Fruit fly (Drosophila melanogaster): Measurements from ENCODE around the gene CG11164.

CG11164 gene

dm6 chrX:13667656-13668055 lies at the start of gene CG11164, which contains the start of gene DNAlig4:
TSS of gene CG11164 (plus strand) at chrX:13668014.
TSS of gene DNAlig4 (minus strand) at chrX:13667811.
- no peak for TF ChIP-seq woc (GFP tag; optimal IDR thresholded peaks at IDR 0.05)
- TF ChIP-seq ey (GFP tag; optimal IDR thresholded peaks at IDR 0.05), result no peak
- TF ChIP-seq Hr78 (GFP tag; optimal IDR thresholded peaks at IDR 0.05), result no peak
- no peak for TF ChIP-seq dsf (GFP tag; optimal IDR thresholded peaks at IDR 0.05; ENCODE audit: borderline replicate concordance)
- no peak for TF ChIP-seq tai (GFP tag; optimal IDR thresholded peaks at IDR 0.05)
- TF ChIP-seq foxo (GFP tag; optimal IDR thresholded peaks at IDR 0.05), result no peak
- TF ChIP-seq Mio (GFP tag; optimal IDR thresholded peaks at IDR 0.05), result no peak
- TF ChIP-seq Abd-B (GFP tag; optimal IDR thresholded peaks at IDR 0.05), result no peak
- TF ChIP-seq rgr (GFP tag; optimal IDR thresholded peaks at IDR 0.05), result no peak
- no peak for TF ChIP-seq Dfd (GFP tag; optimal IDR thresholded peaks at IDR 0.05)
- no peak for TF ChIP-seq usp (GFP tag; optimal IDR thresholded peaks at IDR 0.05)
- no peak for TF ChIP-seq OdsH (GFP tag; optimal IDR thresholded peaks at IDR 0.05)
- TF ChIP-seq fru (GFP tag; optimal IDR thresholded peaks at IDR 0.05), result no peak
- TF ChIP-seq GATAd (GFP tag; optimal IDR thresholded peaks at IDR 0.05), result no peak

- TF ChIP-seq Myc (optimal IDR thresholded peaks at IDR 0.05) (peak; percentile 53), woc (GFP tag; optimal IDR thresholded peaks at IDR 0.05) (no peak), h (GFP tag; optimal IDR thresholded peaks at IDR 0.05) (peak; percentile 8)
These were observed 43.3 kb upstream of the CG11164 start, which contains the start of the genes CG2691 and NFAT for dm6 chrX:13624334-13625079. TSS of gene CG2691 (minus strand) at chrX:13624408. TSS of gene NFAT (plus strand) at chrX:13624745.

dm6 chrX:13625080-13625723 lies 42.6 kb upstream of the CG11164 start:
- TF ChIP-seq dl (GFP tag; optimal IDR thresholded peaks at IDR 0.05; ENCODE audit: insufficient read depth in 1 of 2, partially characterized antibody in 2 of 2) (peak in 1 of 2 experiments; percentile 32), OdsH (GFP tag; optimal IDR thresholded peaks at IDR 0.05) (no peak), Dif (GFP tag; optimal IDR thresholded peaks at IDR 0.05; ENCODE audit: partially characterized antibody) (peak; percentile 43), psq (GFP tag; optimal IDR thresholded peaks at IDR 0.05) (peak; percentile 30), fru (GFP tag; optimal IDR thresholded peaks at IDR 0.05) (no peak)

DNA sequence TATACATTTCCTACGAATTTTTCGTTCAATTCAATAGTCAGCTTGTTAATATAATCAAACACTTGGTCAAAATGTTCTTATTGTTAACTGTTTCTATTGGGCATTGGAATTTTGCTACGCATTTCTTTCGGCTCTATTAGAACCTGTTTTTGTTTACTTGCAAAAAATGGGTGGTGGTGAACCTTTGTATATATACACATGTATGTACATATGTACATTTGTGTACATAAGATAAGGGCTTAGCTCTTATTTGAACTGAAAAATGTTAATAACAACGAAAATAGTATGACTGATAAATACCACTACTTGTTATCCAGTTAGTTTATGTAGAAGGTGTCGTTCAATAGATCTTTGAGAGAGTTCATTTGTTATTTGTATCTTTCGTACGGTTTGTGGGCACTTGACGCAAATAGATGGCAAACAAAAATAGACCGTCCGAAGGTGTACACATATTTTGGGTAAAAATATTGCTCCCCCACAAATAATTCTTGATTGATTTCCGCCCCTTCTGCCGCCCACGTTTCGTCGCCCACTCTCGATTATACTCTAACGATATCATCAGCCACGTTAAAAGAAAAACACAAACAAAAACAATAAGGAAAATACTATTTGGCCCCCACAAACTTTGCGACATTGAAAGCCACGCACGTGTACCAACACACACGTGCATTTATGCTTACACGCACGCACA lies 41.8 kb upstream of the CG11164 start:
- no peak for TF ChIP-seq Dfd (GFP tag; optimal IDR thresholded peaks at IDR 0.05)
- no peak for TF ChIP-seq sv (GFP tag; optimal IDR thresholded peaks at IDR 0.05)
- TF ChIP-seq OdsH (GFP tag; optimal IDR thresholded peaks at IDR 0.05), result no peak
- TF ChIP-seq psq (GFP tag; optimal IDR thresholded peaks at IDR 0.05), result no peak
- no peak for TF ChIP-seq Hnf4 (GFP tag; optimal IDR thresholded peaks at IDR 0.05)
- TF ChIP-seq Abd-B (GFP tag; optimal IDR thresholded peaks at IDR 0.05), result no peak
- no peak for TF ChIP-seq Jra (GFP tag; optimal IDR thresholded peaks at IDR 0.05)
- no peak for TF ChIP-seq Hr83 (GFP tag; optimal IDR thresholded peaks at IDR 0.05; ENCODE audit: poor library complexity, severe bottlenecking)
- TF ChIP-seq HLH106 (tag; optimal IDR thresholded peaks at IDR 0.05), result no peak
- TF ChIP-seq lola (GFP tag; optimal IDR thresholded peaks at IDR 0.05), result no peak
- no peak for TF ChIP-seq N (GFP tag; optimal IDR thresholded peaks at IDR 0.05)
- no peak for TF ChIP-seq dsf (GFP tag; optimal IDR thresholded peaks at IDR 0.05; ENCODE audit: borderline replicate concordance)

dm6 chrX:13626579-13626894 lies 41.3 kb upstream of the CG11164 start:
- TF ChIP-seq Vsx2 (GFP tag; optimal IDR thresholded peaks at IDR 0.05; ENCODE audit: partially characterized antibody) (no peak), h (GFP tag; optimal IDR thresholded peaks at IDR 0.05) (peak; percentile 20), OdsH (GFP tag; optimal IDR thresholded peaks at IDR 0.05) (no peak), foxo (GFP tag; optimal IDR thresholded peaks at IDR 0.05) (peak in 1 of 2 experiments; percentile 38), jim (GFP tag; optimal IDR thresholded peaks at IDR 0.05) (no peak), Myc (optimal IDR thresholded peaks at IDR 0.05) (no peak), Dif (GFP tag; optimal IDR thresholded peaks at IDR 0.05; ENCODE audit: partially characterized antibody) (no peak), Hnf4 (GFP tag; optimal IDR thresholded peaks at IDR 0.05) (peak; percentile 21), fru (GFP tag; optimal IDR thresholded peaks at IDR 0.05) (peak; percentile 11), HLH106 (tag; optimal IDR thresholded peaks at IDR 0.05) (peak; percentile 37), Abd-B (GFP tag; optimal IDR thresholded peaks at IDR 0.05) (no peak), dsf (GFP tag; optimal IDR thresholded peaks at IDR 0.05; ENCODE audit: borderline replicate concordance) (no peak), rgr (GFP tag; optimal IDR thresholded peaks at IDR 0.05) (no peak), lola (GFP tag; optimal IDR thresholded peaks at IDR 0.05) (no peak), dmrt93B (GFP tag; optimal IDR thresholded peaks at IDR 0.05) (no peak), dl (GFP tag; optimal IDR thresholded peaks at IDR 0.05; ENCODE audit: insufficient read depth in 1 of 2, partially characterized antibody in 2 of 2) (no peak), ey (GFP tag; optimal IDR thresholded peaks at IDR 0.05) (peak; percentile 9), Hr83 (GFP tag; optimal IDR thresholded peaks at IDR 0.05; ENCODE audit: poor library complexity, severe bottlenecking) (no peak), Mio (GFP tag; optimal IDR thresholded peaks at IDR 0.05) (no peak), sv (GFP tag; optimal IDR thresholded peaks at IDR 0.05) (peak; percentile 70), psq (GFP tag; optimal IDR thresholded peaks at IDR 0.05) (peak; percentile 4), CG32264 (GFP tag; optimal IDR thresholded peaks at IDR 0.05) (no peak), Dfd (GFP tag; optimal IDR thresholded peaks at IDR 0.05) (no peak)

Measured in whole organism, wandering third instar larva.